Fruit fly (Drosophila melanogaster) whole organism, embryonic: ENCODE results near the gene CG13461.

Experiments used
- Asciz ChIP-seq: fragments of 200-800 bp; sonication (Bioruptor generic); optimal IDR thresholded peaks from 2 replicates; lab custom pipeline; 2017; ENCODE audit warnings: missing biosample characterization, mild to moderate bottlenecking, missing genetic modification characterization, missing genetic modification reagents
- B-H1 ChIP-seq: fragments of 200-800 bp; sonication (Bioruptor generic); IDR thresholded peaks from 3 replicates; pipeline ENCODE4 v1.3.6; 2022; ENCODE audit warnings: missing biosample characterization, missing genetic modification characterization
- Bteb2 ChIP-seq: fragments of 200-800 bp; sonication (Bioruptor generic); optimal IDR thresholded peaks from 2 replicates; lab custom pipeline; 2016; ENCODE audit warnings: missing biosample characterization, missing genetic modification characterization
- CG10654 ChIP-seq: fragments of 200-800 bp; sonication (Bioruptor generic); optimal IDR thresholded peaks from 2 replicates; lab custom pipeline; 2016; ENCODE audit warnings: missing biosample characterization, missing genetic modification characterization
- CG10959 ChIP-seq: fragments of 200-800 bp; sonication (Bioruptor generic); IDR thresholded peaks from 2 replicates; pipeline ENCODE4 v1.3.6; 2022; ENCODE audit warnings: missing biosample characterization, missing genetic modification characterization
- CG10979 ChIP-seq: fragments of 200-800 bp; sonication (Bioruptor generic); optimal IDR thresholded peaks from 2 replicates; lab custom pipeline; 2018; ENCODE audit warnings: missing biosample characterization, mild to moderate bottlenecking, missing genetic modification characterization, moderate library complexity
- CG11398 ChIP-seq: fragments of 200-800 bp; sonication (Bioruptor generic); optimal IDR thresholded peaks from 2 replicates; lab custom pipeline; 2016; ENCODE audit warnings: missing biosample characterization, missing genetic modification characterization
- CG11504 ChIP-seq: fragments of 200-800 bp; sonication (Bioruptor generic); optimal IDR thresholded peaks from 3 replicates; lab custom pipeline; 2019; ENCODE audit warnings: missing biosample characterization, mild to moderate bottlenecking, missing genetic modification characterization, moderate library complexity
- CG12236 ChIP-seq: fragments of 200-800 bp; sonication (Bioruptor generic); optimal IDR thresholded peaks from 2 replicates; lab custom pipeline; 2016; ENCODE audit warnings: missing biosample characterization, missing genetic modification characterization
- CG12299 ChIP-seq: fragments of 200-800 bp; sonication (Bioruptor generic); optimal IDR thresholded peaks from 2 replicates; lab custom pipeline; 2018; ENCODE audit warnings: missing biosample characterization, mild to moderate bottlenecking, missing genetic modification characterization
- CG12391 ChIP-seq: fragments of 200-800 bp; sonication (Bioruptor generic); optimal IDR thresholded peaks from 3 replicates; lab custom pipeline; 2018; ENCODE audit warnings: missing biosample characterization, mild to moderate bottlenecking, missing genetic modification characterization, moderate library complexity
- CG12659 ChIP-seq: fragments of 200-800 bp; sonication (Bioruptor generic); optimal IDR thresholded peaks from 3 replicates; lab custom pipeline; 2017; ENCODE audit warnings: mild to moderate bottlenecking, missing biosample characterization, missing genetic modification reagents, missing genetic modification characterization
- CG15601 ChIP-seq: fragments of 200-800 bp; sonication (Bioruptor generic); optimal IDR thresholded peaks from 3 replicates; lab custom pipeline; 2019; ENCODE audit warnings: missing biosample characterization, mild to moderate bottlenecking, missing genetic modification characterization, moderate library complexity
- CG17612 ChIP-seq: fragments of 200-800 bp; sonication (Bioruptor generic); IDR thresholded peaks from 2 replicates; pipeline ENCODE4 v1.3.6; 2022; ENCODE audit warnings: missing biosample characterization, missing genetic modification characterization
- CG1792 ChIP-seq: fragments of 200-800 bp; sonication (Bioruptor generic); optimal IDR thresholded peaks from 2 replicates; lab custom pipeline; 2016; ENCODE audit warnings: missing biosample characterization, missing genetic modification characterization
- CG18619 ChIP-seq: fragments of 200-800 bp; sonication (Bioruptor generic); optimal IDR thresholded peaks from 3 replicates; lab custom pipeline; 2017; ENCODE audit warnings: missing biosample characterization, mild to moderate bottlenecking, missing genetic modification characterization
- CG34376 ChIP-seq: fragments of 200-800 bp; sonication (Bioruptor generic); optimal IDR thresholded peaks from 2 replicates; lab custom pipeline; 2018; ENCODE audit warnings: missing biosample characterization, mild to moderate bottlenecking, missing genetic modification characterization
- CG3726 ChIP-seq: fragments of 200-800 bp; sonication (Bioruptor generic); IDR thresholded peaks from 3 replicates; pipeline ENCODE4, ENCODE4 v1.3.6; 2022; ENCODE audit warnings: missing biosample characterization, missing genetic modification characterization
- CG5953 ChIP-seq: fragments of 200-800 bp; sonication (Bioruptor generic); IDR thresholded peaks from 2 replicates; pipeline ENCODE4 v1.3.6; 2022; ENCODE audit warnings: missing biosample characterization, missing genetic modification characterization
- CG8388 ChIP-seq: fragments of 200-800 bp; sonication (Bioruptor generic); optimal IDR thresholded peaks from 2 replicates; lab custom pipeline; 2019; ENCODE audit warnings: missing biosample characterization, mild to moderate bottlenecking, missing genetic modification characterization, moderate library complexity
- CTCF ChIP-seq: fragments of 200-800 bp; sonication (Bioruptor generic); optimal IDR thresholded peaks from 2 replicates; lab custom pipeline; 2017; ENCODE audit warnings: missing biosample characterization, mild to moderate bottlenecking, missing genetic modification characterization, moderate library complexity
- Dad ChIP-seq: fragments of 200-800 bp; sonication (Bioruptor generic); optimal IDR thresholded peaks from 3 replicates; lab custom pipeline; 2016; ENCODE audit warnings: missing biosample characterization, missing genetic modification characterization
- Dip3 ChIP-seq: fragments of 200-800 bp; sonication (Bioruptor generic); optimal IDR thresholded peaks from 3 replicates; lab custom pipeline; 2016; ENCODE audit warnings: missing biosample characterization, missing genetic modification characterization
- Doc2 ChIP-seq: fragments of 200-800 bp; sonication (Bioruptor generic); IDR thresholded peaks from 2 replicates; pipeline ENCODE4 v1.3.6; 2022; ENCODE audit warnings: missing biosample characterization, missing genetic modification characterization
- Gug ChIP-seq: fragments of 200-800 bp; sonication (Bioruptor generic); IDR thresholded peaks from 4 replicates; pipeline ENCODE4 v1.3.6; 2022; ENCODE audit warnings: missing biosample characterization, missing genetic modification characterization
- Hand ChIP-seq: fragments of 200-800 bp; sonication (Bioruptor generic); optimal IDR thresholded peaks from 2 replicates; lab custom pipeline; 2017; ENCODE audit warnings: mild to moderate bottlenecking, missing biosample characterization, missing genetic modification reagents, missing genetic modification characterization
- Hmr ChIP-seq: fragments of 200-800 bp; sonication (Bioruptor generic); optimal IDR thresholded peaks from 3 replicates; lab custom pipeline; 2017; ENCODE audit warnings: mild to moderate bottlenecking, missing biosample characterization, missing genetic modification reagents, missing genetic modification characterization
- Lpt ChIP-seq: fragments of >200 bp; optimal IDR thresholded peaks from 2 replicates; lab custom pipeline; 2018; ENCODE audit warnings: missing biosample characterization, missing genetic modification characterization
- NC2β ChIP-seq: fragments of 200-800 bp; sonication (Bioruptor generic); optimal IDR thresholded peaks from 2 replicates; lab custom pipeline; 2016; ENCODE audit warnings: missing biosample characterization, missing genetic modification characterization
- Ssrp ChIP-seq: fragments of 200-800 bp; sonication (Bioruptor generic); optimal IDR thresholded peaks from 2 replicates; lab custom pipeline; 2018; ENCODE audit warnings: missing biosample characterization, mild to moderate bottlenecking, missing genetic modification characterization, moderate library complexity
- ac ChIP-seq: fragments of 200-800 bp; sonication (Bioruptor generic); optimal IDR thresholded peaks from 3 replicates; lab custom pipeline; 2017; ENCODE audit warnings: missing biosample characterization, mild to moderate bottlenecking, missing genetic modification characterization
- br ChIP-seq: fragments of >200 bp; optimal IDR thresholded peaks from 2 replicates; lab custom pipeline; 2017
- btn ChIP-seq: fragments of 200-800 bp; sonication (Bioruptor generic); optimal IDR thresholded peaks from 2 replicates; lab custom pipeline; 2016; ENCODE audit warnings: missing biosample characterization, missing genetic modification characterization
- dan ChIP-seq: fragments of 200-800 bp; sonication (Bioruptor generic); IDR thresholded peaks from 2 replicates; pipeline ENCODE4 v1.3.6; 2022; ENCODE audit warnings: missing biosample characterization, missing genetic modification characterization
- ewg ChIP-seq: fragments of 200-800 bp; sonication (Bioruptor generic); optimal IDR thresholded peaks from 3 replicates; lab custom pipeline; 2017; ENCODE audit warnings: mild to moderate bottlenecking, missing biosample characterization, missing genetic modification reagents, missing genetic modification characterization
- fd102C ChIP-seq: fragments of 200-800 bp; sonication (Bioruptor generic); optimal IDR thresholded peaks from 2 replicates; lab custom pipeline; 2018; ENCODE audit warnings: missing biosample characterization, mild to moderate bottlenecking, missing genetic modification characterization, moderate library complexity
- gcm ChIP-seq: fragments of 200-800 bp; sonication (Bioruptor generic); optimal IDR thresholded peaks from 2 replicates; lab custom pipeline; 2019; ENCODE audit warnings: missing biosample characterization, mild to moderate bottlenecking, missing genetic modification characterization, moderate library complexity
- grn ChIP-seq: fragments of 200-800 bp; sonication (Bioruptor generic); optimal IDR thresholded peaks from 3 replicates; lab custom pipeline; 2017; ENCODE audit warnings: missing biosample characterization, missing genetic modification characterization
- gro ChIP-seq: fragments of 200-800 bp; sonication (Bioruptor generic); optimal IDR thresholded peaks from 2 replicates; lab custom pipeline; 2016; ENCODE audit warnings: missing biosample characterization, missing genetic modification characterization
- her ChIP-seq: fragments of 200-800 bp; sonication (Bioruptor generic); optimal IDR thresholded peaks from 2 replicates; lab custom pipeline; 2016; ENCODE audit warnings: missing biosample characterization, missing genetic modification characterization
- hkb ChIP-seq, 2 experiments: fragments of 200-800 bp in 1 of 2; fragments of >200 bp in 1 of 2; sonication (Bioruptor generic) in 1 of 2; IDR thresholded peaks in 1 of 2; optimal IDR thresholded peaks in 1 of 2; 2 replicates each; pipeline versions ENCODE4 v1.3.6 to Lab custom; 2017 to 2022; ENCODE audit warnings: missing biosample characterization in 1 of 2, missing genetic modification characterization in 1 of 2
- knrl ChIP-seq: fragments of 200-800 bp; sonication (Bioruptor generic); IDR thresholded peaks from 3 replicates; pipeline ENCODE4 v1.3.6; 2022; ENCODE audit warnings: missing biosample characterization, missing genetic modification characterization; ENCODE audit not compliant: partially characterized antibody
- lola ChIP-seq, 3 experiments: fragments of >200 bp in 2 of 3; fragments of 200-800 bp in 1 of 3; sonication (Bioruptor generic) in 1 of 3; optimal IDR thresholded peaks; 2 replicates each; lab custom pipeline; 2017 to 2019; ENCODE audit warnings: missing biosample characterization in 3 of 3, missing genetic modification characterization in 3 of 3, mild to moderate bottlenecking in 1 of 3, moderate library complexity in 1 of 3
- maf-S ChIP-seq: fragments of 200-800 bp; sonication (Bioruptor generic); optimal IDR thresholded peaks from 2 replicates; lab custom pipeline; 2016; ENCODE audit warnings: missing biosample characterization, missing genetic modification characterization
- mam ChIP-seq: fragments of 200-800 bp; sonication (Bioruptor generic); optimal IDR thresholded peaks from 3 replicates; lab custom pipeline; 2016; ENCODE audit warnings: missing biosample characterization, missing genetic modification characterization
- peb ChIP-seq: fragments of 200-800 bp; sonication (Bioruptor generic); IDR thresholded peaks from 2 replicates; pipeline ENCODE4 v1.3.6; 2022; ENCODE audit warnings: missing biosample characterization, missing genetic modification characterization
- sisA ChIP-seq: fragments of 200-800 bp; sonication (Bioruptor generic); IDR thresholded peaks from 2 replicates; pipeline ENCODE4 v1.3.6; 2022; ENCODE audit warnings: missing biosample characterization, missing genetic modification characterization
- sob ChIP-seq: fragments of 200-800 bp; sonication (Bioruptor generic); IDR thresholded peaks from 2 replicates; pipeline ENCODE4 v1.3.6; 2022; ENCODE audit warnings: missing biosample characterization, missing genetic modification characterization
- z ChIP-seq: fragments of 200-800 bp; sonication (Bioruptor generic); IDR thresholded peaks from 3 replicates; pipeline ENCODE4 v1.3.6; 2022; ENCODE audit warnings: missing biosample characterization, missing genetic modification characterization

CG13461 gene

dm6 chr3L:15098659-15099512 is 46.6 kb upstream of the CG13461 start (continued):
- TF ChIP-seq CG11398 (no peak), CG17612 (no peak), Ssrp (peak; percentile 82), Dad (no peak), CG12391 (tag; lab: Kevin White, UChicago) (peak; percentile 91), CG10654 (GFP tag; lab: Kevin White, UChicago) (peak; percentile 81), peb (peak; percentile 75), CG12659 (GFP tag; lab: Kevin White, UChicago) (peak; percentile 76), Dip3 (GFP tag; lab: Kevin White, UChicago) (no peak), her (peak; percentile 34), ewg (GFP tag; lab: Kevin White, UChicago) (peak; percentile 55), z (GFP tag; lab: Robert Waterston, UW) (no peak), knrl (GFP tag; lab: Robert Waterston, UW) (no peak), CG12236 (GFP tag; lab: Kevin White, UChicago) (no peak), btn (GFP tag; lab: Kevin White, UChicago) (no peak), Gug (peak; percentile 15; the same call in 1 of the 4 replicates), br (no peak), CG10959 (GFP tag; lab: Robert Waterston, UW) (peak; percentile 70), CG3726 (GFP tag; lab: Robert Waterston, UW) (peak; percentile 71; the same call in 1 of the 3 replicates), Doc2 (GFP tag; lab: Robert Waterston, UW) (no peak), dan (GFP tag; lab: Robert Waterston, UW) (no peak), Bteb2 (GFP tag; lab: Kevin White, UChicago) (no peak), Asciz (peak; percentile 84), ac (GFP tag; lab: Kevin White, UChicago) (peak; percentile 70), CG1792 (GFP tag; lab: Kevin White, UChicago) (peak; percentile 19), CTCF (GFP tag; lab: Kevin White, UChicago) (peak; percentile 32), mam (no peak), CG5953 (GFP tag; lab: Robert Waterston, UW) (peak; percentile 63; the same call in 1 of the 2 replicates), sob (peak; percentile 47; the same call in 1 of the 2 replicates), CG15601 (tag; lab: Kevin White, UChicago) (peak; percentile 85), sisA (GFP tag; lab: Robert Waterston, UW) (peak; percentile 67; the same call in 1 of the 2 replicates), Lpt (GFP tag; lab: Kevin White, UChicago) (no peak), maf-S (GFP tag; lab: Kevin White, UChicago) (peak; percentile 15), lola (GFP tag; optimal IDR thresholded peaks at IDR 0.05; lab: Kevin White, UChicago) (peak in 1 of 3 experiments; percentile 87), CG12299 (peak; percentile 86), CG8388 (GFP tag; lab: Kevin White, UChicago) (peak; percentile 95), CG18619 (GFP tag; lab: Kevin White, UChicago) (peak; percentile 61), NC2β (no peak), fd102C (peak; percentile 47), CG11504 (tag; lab: Kevin White, UChicago) (peak; percentile 91), Hand (GFP tag; lab: Kevin White, UChicago) (peak; percentile 77), gcm (GFP tag; lab: Kevin White, UChicago) (peak; percentile 94), CG34376 (peak; percentile 69), CG10979 (peak; percentile 97), gro (GFP tag; lab: Kevin White, UChicago) (no peak), grn (peak; percentile 38), Hmr (GFP tag; lab: Kevin White, UChicago) (peak; percentile 86), B-H1 (GFP tag; lab: Robert Waterston, UW) (peak; percentile 71; the same call in 1 of the 3 replicates), hkb (optimal IDR thresholded peaks at IDR 0.05; lab: Kevin White, UChicago) (no peak), hkb (GFP tag; IDR thresholded peaks at IDR 0.05; lab: Robert Waterston, UW) (peak; percentile 93)
